Fruit fly (Drosophila melanogaster): ENCODE data around the gene CG14777.

CG14777 gene

dm6 chrX:1466505-1467381 lies 809 bp downstream of the CG14777 start (continued):
- TF ChIP-seq Oli (tag; optimal IDR thresholded peaks at IDR 0.05), result no peak
- no peak for TF ChIP-seq CG8290 (GFP tag; optimal IDR thresholded peaks at IDR 0.05)
- TF ChIP-seq CG8290 (tag; optimal IDR thresholded peaks at IDR 0.05), result peak in 1 of 2 experiments; percentile 30
- no peak for TF ChIP-seq E2f2 (GFP tag; IDR thresholded peaks at IDR 0.05)
- no peak for TF ChIP-seq Gsc (GFP tag; IDR thresholded peaks at IDR 0.05)
- no peak for TF ChIP-seq dimm (GFP tag; IDR thresholded peaks at IDR 0.05)
- TF ChIP-seq kah (GFP tag; optimal IDR thresholded peaks at IDR 0.05), result no peak
- no peak for TF ChIP-seq Ada2b (GFP tag; IDR thresholded peaks at IDR 0.05)
- peak; percentile 52; the same call in 1 of the 3 replicates for TF ChIP-seq CG34422 (GFP tag; IDR thresholded peaks at IDR 0.05)
- no peak for TF ChIP-seq CG6765 (GFP tag; optimal IDR thresholded peaks at IDR 0.05)
- TF ChIP-seq CG31441 (GFP tag; IDR thresholded peaks at IDR 0.05), result no peak
- no peak for TF ChIP-seq CG8765 (GFP tag; IDR thresholded peaks at IDR 0.05)
- no peak for TF ChIP-seq amos (GFP tag; IDR thresholded peaks at IDR 0.05; ENCODE audit: partially characterized antibody)
- TF ChIP-seq cg (GFP tag; optimal IDR thresholded peaks at IDR 0.05), result no peak
- TF ChIP-seq BtbVII (GFP tag; optimal IDR thresholded peaks at IDR 0.05), result no peak
- no peak for TF ChIP-seq CG6683 (GFP tag; optimal IDR thresholded peaks at IDR 0.05)
- no peak for TF ChIP-seq Rx (GFP tag; IDR thresholded peaks at IDR 0.05)
- no peak for TF ChIP-seq tx (GFP tag; optimal IDR thresholded peaks at IDR 0.05)
- TF ChIP-seq knrl (GFP tag; IDR thresholded peaks at IDR 0.05; ENCODE audit: partially characterized antibody), result no peak
- TF ChIP-seq toy (GFP tag; IDR thresholded peaks at IDR 0.05), result no peak
- TF ChIP-seq disco-r (GFP tag; optimal IDR thresholded peaks at IDR 0.05), result no peak
- TF ChIP-seq CG6791 (GFP tag; IDR thresholded peaks at IDR 0.05; ENCODE audit: partially characterized antibody), result 0 out of 3 replicates have a peak, but pooled peaks have one; percentile 9
- TF ChIP-seq sug (tag; optimal IDR thresholded peaks at IDR 0.05), result peak; percentile 65
- TF ChIP-seq gro (GFP tag; optimal IDR thresholded peaks at IDR 0.05), result no peak
- peak; percentile 62 for TF ChIP-seq Deaf1 (tag; optimal IDR thresholded peaks at IDR 0.05)
- no peak for TF ChIP-seq slbo (GFP tag; IDR thresholded peaks at IDR 0.05)
- TF ChIP-seq Sox100B (GFP tag; optimal IDR thresholded peaks at IDR 0.05), result no peak
- TF ChIP-seq lmd (GFP tag; IDR thresholded peaks at IDR 0.05), result no peak
- TF ChIP-seq CG14014 (GFP tag; IDR thresholded peaks at IDR 0.05), result no peak
- no peak for TF ChIP-seq Dfd (GFP tag; optimal IDR thresholded peaks at IDR 0.05)
- no peak for TF ChIP-seq Awh (GFP tag; IDR thresholded peaks at IDR 0.05)
- TF ChIP-seq B-H2 (GFP tag; optimal IDR thresholded peaks at IDR 0.05), result no peak
- TF ChIP-seq nom (GFP tag; optimal IDR thresholded peaks at IDR 0.05), result no peak
- TF ChIP-seq CG10654 (GFP tag; optimal IDR thresholded peaks at IDR 0.05), result no peak
- peak; percentile 31 for TF ChIP-seq CG15514 (GFP tag; optimal IDR thresholded peaks at IDR 0.05)
- TF ChIP-seq CG9932 (GFP tag; IDR thresholded peaks at IDR 0.05), result no peak
- TF ChIP-seq Opbp (GFP tag; IDR thresholded peaks at IDR 0.05; ENCODE audit: partially characterized antibody), result no peak
- no peak for TF ChIP-seq chn (GFP tag; optimal IDR thresholded peaks at IDR 0.05)
- TF ChIP-seq HmgZ (tag; optimal IDR thresholded peaks at IDR 0.05), result peak; percentile 30
- no peak for TF ChIP-seq mirr (GFP tag; optimal IDR thresholded peaks at IDR 0.05)
- no peak for TF ChIP-seq CG3065 (GFP tag; optimal IDR thresholded peaks at IDR 0.05)
- peak; percentile 68 for TF ChIP-seq CG10543 (GFP tag; optimal IDR thresholded peaks at IDR 0.05)
- peak; percentile 24 for TF ChIP-seq bcd (GFP tag; optimal IDR thresholded peaks at IDR 0.05)
- TF ChIP-seq YL-1 (GFP tag; optimal IDR thresholded peaks at IDR 0.05), result no peak
- TF ChIP-seq Rfx (GFP tag; IDR thresholded peaks at IDR 0.05), result peak; percentile 25; the same call in 1 of the 2 replicates
- TF ChIP-seq CG11456 (GFP tag; IDR thresholded peaks at IDR 0.05), result no peak
- no peak for TF ChIP-seq Doc2 (GFP tag; IDR thresholded peaks at IDR 0.05)
- TF ChIP-seq CG7839 (tag; optimal IDR thresholded peaks at IDR 0.05), result no peak
- peak; percentile 87 for TF ChIP-seq Med (GFP tag)
- peak; percentile 82 for TF ChIP-seq CG12769 (tag; optimal IDR thresholded peaks at IDR 0.05)

All from whole organism, embryonic.